Fruit fly (Drosophila melanogaster) whole organism, embryonic: Measurements from ENCODE around the gene CG34334.
A peak's percentile ranks its signal among the peaks of the same experiment; 100 is the strongest.

Source experiments
- Adf1 ChIP-seq: fragments of 200-800 bp; sonication (Bioruptor generic); IDR thresholded peaks from 2 replicates; pipeline ENCODE4 v1.3.6; 2022; ENCODE audit warnings: missing biosample characterization, missing genetic modification characterization
- BEAF-32 ChIP-seq: fragments of 200-800 bp; sonication (Bioruptor generic); optimal IDR thresholded peaks from 3 replicates; lab custom pipeline; 2017; ENCODE audit warnings: missing biosample characterization, missing genetic modification characterization, mild to moderate bottlenecking, moderate library complexity, missing genetic modification reagents
- CG12769 ChIP-seq: fragments of 200-800 bp; sonication (Bioruptor generic); optimal IDR thresholded peaks from 2 replicates; lab custom pipeline; 2019; ENCODE audit warnings: missing biosample characterization, mild to moderate bottlenecking, missing genetic modification characterization, moderate library complexity
- CG13123 ChIP-seq: fragments of 200-800 bp; sonication (Bioruptor generic); optimal IDR thresholded peaks from 2 replicates; lab custom pipeline; 2016; ENCODE audit warnings: missing biosample characterization, missing genetic modification characterization
- CG14860 ChIP-seq: fragments of 200-800 bp; sonication (Bioruptor generic); IDR thresholded peaks from 3 replicates; pipeline ENCODE4 v1.3.6; 2022; ENCODE audit warnings: missing biosample characterization, missing genetic modification characterization; ENCODE audit not compliant: partially characterized antibody
- CG15514 ChIP-seq: fragments of 200-800 bp; sonication (Bioruptor generic); optimal IDR thresholded peaks from 3 replicates; lab custom pipeline; 2017; ENCODE audit warnings: missing biosample characterization, missing genetic modification characterization, mild to moderate bottlenecking, moderate library complexity, missing genetic modification reagents
- CG15601 ChIP-seq: fragments of 200-800 bp; sonication (Bioruptor generic); optimal IDR thresholded peaks from 3 replicates; lab custom pipeline; 2019; ENCODE audit warnings: missing biosample characterization, mild to moderate bottlenecking, missing genetic modification characterization, moderate library complexity
- CG17829 ChIP-seq: fragments of 200-800 bp; optimal IDR thresholded peaks from 2 replicates; lab custom pipeline; 2019; ENCODE audit warnings: missing biosample characterization, mild to moderate bottlenecking, missing genetic modification characterization, moderate library complexity
- CG2129 ChIP-seq: fragments of 200-800 bp; sonication (Bioruptor generic); IDR thresholded peaks from 2 replicates; pipeline ENCODE4 v1.3.6; 2022; ENCODE audit warnings: missing biosample characterization, missing genetic modification characterization; ENCODE audit not compliant: partially characterized antibody
- CG2199 ChIP-seq: fragments of 200-800 bp; sonication (Bioruptor generic); IDR thresholded peaks from 3 replicates; pipeline ENCODE4 v1.3.6; 2022; ENCODE audit warnings: missing biosample characterization, missing genetic modification characterization
- CG30020 ChIP-seq: fragments of 200-800 bp; optimal IDR thresholded peaks from 2 replicates; lab custom pipeline; 2019; ENCODE audit warnings: missing biosample characterization, mild to moderate bottlenecking, missing genetic modification characterization, moderate library complexity
- CG30403 ChIP-seq: fragments of 200-800 bp; sonication (Bioruptor generic); optimal IDR thresholded peaks from 3 replicates; lab custom pipeline; 2016; ENCODE audit warnings: missing biosample characterization, missing genetic modification characterization
- CG31365 ChIP-seq: fragments of 200-800 bp; sonication (Bioruptor generic); optimal IDR thresholded peaks from 2 replicates; lab custom pipeline; 2018; ENCODE audit warnings: missing biosample characterization, mild to moderate bottlenecking, missing genetic modification characterization
- CG3163 ChIP-seq: fragments of 200-800 bp; sonication (Bioruptor generic); optimal IDR thresholded peaks from 3 replicates; lab custom pipeline; 2016; ENCODE audit warnings: missing biosample characterization, missing genetic modification characterization
- CG32532 ChIP-seq: fragments of 200-800 bp; sonication (Bioruptor generic); IDR thresholded peaks from 2 replicates; pipeline ENCODE4 v1.3.6; 2022; ENCODE audit warnings: missing biosample characterization, missing genetic modification characterization
- CG34224 ChIP-seq: fragments of 200-800 bp; sonication (Bioruptor generic); IDR thresholded peaks from 3 replicates; pipeline ENCODE4 v1.3.6; 2022; ENCODE audit warnings: missing biosample characterization, missing genetic modification characterization; ENCODE audit not compliant: partially characterized antibody
- CG3995 ChIP-seq: fragments of 200-800 bp; sonication (Bioruptor generic); optimal IDR thresholded peaks from 3 replicates; lab custom pipeline; 2016; ENCODE audit warnings: missing biosample characterization, missing genetic modification characterization
- CG4424 ChIP-seq: fragments of 200-800 bp; sonication (Bioruptor generic); optimal IDR thresholded peaks from 3 replicates; lab custom pipeline; 2016; ENCODE audit warnings: missing biosample characterization, missing genetic modification characterization
- CG6791 ChIP-seq: fragments of 200-800 bp; sonication (Bioruptor generic); IDR thresholded peaks from 3 replicates; pipeline ENCODE4 v1.3.6; 2022; ENCODE audit warnings: missing biosample characterization, missing genetic modification characterization; ENCODE audit not compliant: partially characterized antibody
- CG6854 ChIP-seq: fragments of 200-800 bp; sonication (Bioruptor generic); optimal IDR thresholded peaks from 3 replicates; lab custom pipeline; 2017; ENCODE audit warnings: missing biosample characterization, mild to moderate bottlenecking, missing genetic modification characterization
- CG8924 ChIP-seq: fragments of 200-800 bp; optimal IDR thresholded peaks from 3 replicates; lab custom pipeline; 2019; ENCODE audit warnings: missing biosample characterization, mild to moderate bottlenecking, missing genetic modification characterization, moderate library complexity
- CG9932 ChIP-seq: fragments of 200-800 bp; sonication (Bioruptor generic); IDR thresholded peaks from 2 replicates; pipeline ENCODE4 v1.3.6; 2022; ENCODE audit warnings: missing biosample characterization, missing genetic modification characterization
- D19A ChIP-seq: fragments of 200-800 bp; optimal IDR thresholded peaks from 3 replicates; lab custom pipeline; 2019; ENCODE audit warnings: missing biosample characterization, mild to moderate bottlenecking, missing genetic modification characterization, moderate library complexity
- Dll ChIP-seq: fragments of 200-800 bp; sonication (Bioruptor generic); IDR thresholded peaks from 4 replicates; pipeline ENCODE4 v1.3.6; 2022; ENCODE audit warnings: missing biosample characterization, missing genetic modification characterization; ENCODE audit not compliant: partially characterized antibody
- Doc3 ChIP-seq: fragments of 200-800 bp; sonication (Bioruptor generic); IDR thresholded peaks from 3 replicates; pipeline ENCODE4 v1.3.6; 2022; ENCODE audit warnings: missing biosample characterization, missing genetic modification characterization; ENCODE audit not compliant: partially characterized antibody
- E2f2 ChIP-seq: fragments of 200-800 bp; sonication (Bioruptor generic); IDR thresholded peaks from 2 replicates; pipeline ENCODE4 v1.3.6; 2022; ENCODE audit warnings: missing biosample characterization, missing genetic modification characterization
- HLH4C ChIP-seq: fragments of 200-800 bp; sonication (Bioruptor generic); IDR thresholded peaks from 3 replicates; pipeline ENCODE4 v1.3.6; 2022; ENCODE audit warnings: missing biosample characterization, missing genetic modification characterization; ENCODE audit not compliant: partially characterized antibody
- MESR4 ChIP-seq: fragments of 200-800 bp; sonication (Bioruptor generic); optimal IDR thresholded peaks from 2 replicates; lab custom pipeline; 2018; ENCODE audit warnings: missing biosample characterization, mild to moderate bottlenecking, missing genetic modification characterization, moderate library complexity
- Scr ChIP-seq: fragments of 200-800 bp; sonication (Bioruptor generic); IDR thresholded peaks from 2 replicates; pipeline ENCODE4 v1.3.6; 2022; ENCODE audit warnings: missing biosample characterization, missing genetic modification characterization; ENCODE audit not compliant: partially characterized antibody
- Sin3A ChIP-seq: fragments of >200 bp; optimal IDR thresholded peaks from 2 replicates; lab custom pipeline; 2018
- ato ChIP-seq: fragments of 200-800 bp; sonication (Bioruptor generic); IDR thresholded peaks from 2 replicates; pipeline ENCODE4 v1.3.6; 2022; ENCODE audit warnings: missing biosample characterization, missing genetic modification characterization; ENCODE audit not compliant: partially characterized antibody
- chinmo ChIP-seq: fragments of 200-800 bp; sonication (Bioruptor generic); IDR thresholded peaks from 4 replicates; pipeline ENCODE4 v1.3.6; 2022; ENCODE audit warnings: missing biosample characterization, missing genetic modification characterization; ENCODE audit not compliant: partially characterized antibody
- crc ChIP-seq: fragments of 200-800 bp; sonication (Bioruptor generic); optimal IDR thresholded peaks from 2 replicates; lab custom pipeline; 2016; ENCODE audit warnings: missing biosample characterization, missing genetic modification characterization
- gsb ChIP-seq: fragments of 200-800 bp; sonication (Bioruptor generic); IDR thresholded peaks from 2 replicates; pipeline ENCODE4 v1.3.6; 2022; ENCODE audit warnings: missing biosample characterization, missing genetic modification characterization
- hth ChIP-seq: fragments of >200 bp; optimal IDR thresholded peaks from 2 replicates; lab custom pipeline; 2017; ENCODE audit warnings: inconsistent platforms
- ken ChIP-seq: fragments of 200-800 bp; sonication (Bioruptor generic); IDR thresholded peaks from 3 replicates; pipeline ENCODE4 v1.3.6; 2022; ENCODE audit warnings: missing biosample characterization, missing genetic modification characterization
- klu ChIP-seq: fragments of 200-800 bp; sonication (Bioruptor generic); IDR thresholded peaks from 2 replicates; pipeline ENCODE4 v1.3.6; 2022; ENCODE audit warnings: missing biosample characterization, missing genetic modification characterization
- kni ChIP-seq: fragments of 200-800 bp; sonication (Bioruptor generic); optimal IDR thresholded peaks from 3 replicates; lab custom pipeline; 2017; ENCODE audit warnings: mild to moderate bottlenecking, missing biosample characterization, missing genetic modification reagents, missing genetic modification characterization
- lab ChIP-seq: fragments of 200-800 bp; sonication (Bioruptor generic); optimal IDR thresholded peaks from 3 replicates; lab custom pipeline; 2017; ENCODE audit warnings: missing biosample characterization, missing genetic modification characterization, mild to moderate bottlenecking, moderate library complexity, missing genetic modification reagents
- lilli ChIP-seq: fragments of 200-800 bp; sonication (Bioruptor generic); optimal IDR thresholded peaks from 3 replicates; lab custom pipeline; 2016; ENCODE audit warnings: missing biosample characterization, missing genetic modification characterization
- mld ChIP-seq: fragments of 200-800 bp; sonication (Bioruptor generic); IDR thresholded peaks from 3 replicates; pipeline ENCODE4 v1.3.6; 2022; ENCODE audit warnings: missing biosample characterization, missing genetic modification characterization; ENCODE audit not compliant: partially characterized antibody
- pros ChIP-seq: fragments of 200-800 bp; sonication (Bioruptor generic); optimal IDR thresholded peaks from 3 replicates; lab custom pipeline; 2019; ENCODE audit warnings: missing biosample characterization, mild to moderate bottlenecking, missing genetic modification characterization, moderate library complexity
- sna ChIP-seq: fragments of 200-800 bp; sonication (Bioruptor generic); IDR thresholded peaks from 2 replicates; pipeline ENCODE4 v1.3.6; 2022; ENCODE audit warnings: missing biosample characterization, missing genetic modification characterization; ENCODE audit not compliant: partially characterized antibody
- sqz ChIP-seq: fragments of 200-800 bp; sonication (Bioruptor generic); optimal IDR thresholded peaks from 3 replicates; lab custom pipeline; 2018; ENCODE audit warnings: missing biosample characterization, mild to moderate bottlenecking, missing genetic modification characterization
- tap ChIP-seq: fragments of 200-800 bp; optimal IDR thresholded peaks from 3 replicates; lab custom pipeline; 2019; ENCODE audit warnings: missing biosample characterization, mild to moderate bottlenecking, missing genetic modification characterization, moderate library complexity
- twi ChIP-seq: fragments of 200-800 bp; optimal IDR thresholded peaks from 2 replicates; lab custom pipeline; 2019; ENCODE audit warnings: missing biosample characterization, mild to moderate bottlenecking, missing genetic modification characterization, moderate library complexity

CG34334 gene

DNA sequence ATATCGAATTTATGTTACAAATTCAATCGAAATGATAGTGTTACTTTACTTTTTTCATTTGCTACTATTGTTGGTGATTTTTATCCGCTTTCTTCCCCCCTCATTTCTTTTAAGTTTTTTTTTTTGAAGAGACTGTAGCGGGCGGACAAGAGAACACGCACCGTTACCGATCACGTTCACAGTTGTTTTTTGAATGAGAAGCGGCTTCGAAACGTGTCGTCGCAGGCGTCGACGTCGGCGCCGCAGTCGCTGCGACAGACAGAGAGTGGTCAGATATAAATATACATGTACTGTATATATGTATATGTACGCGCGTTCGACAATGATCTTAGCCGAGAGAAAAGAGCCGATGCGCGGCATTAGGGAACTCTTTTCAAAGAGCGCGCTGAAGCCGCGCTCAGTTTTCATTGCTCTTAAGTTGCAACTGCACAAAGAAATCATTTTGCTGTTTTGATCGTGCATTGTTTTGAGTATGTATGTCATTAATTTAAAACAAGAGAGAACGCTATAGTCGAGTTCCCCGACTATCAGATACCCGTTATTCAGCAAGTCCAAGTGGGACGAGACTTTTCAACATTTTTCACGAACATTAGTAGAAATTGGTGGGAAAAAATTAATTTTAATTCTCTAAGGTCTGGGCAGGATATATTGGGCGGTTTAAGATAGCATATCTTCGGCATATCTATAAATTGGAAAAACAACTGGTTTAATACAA is 17.5 kb upstream of the CG34334 start, which contains the start of gene fog (continued):
- TF ChIP-seq twi (tag; lab: Kevin White, UChicago) (no peak), CG32532 (GFP tag; lab: Robert Waterston, UW) (no peak), Scr (GFP tag; lab: Robert Waterston, UW) (peak; percentile 34), chinmo (GFP tag; lab: Robert Waterston, UW) (0 out of 4 replicates have a peak, but pooled peaks have one; percentile 34), lab (GFP tag; lab: Kevin White, UChicago) (no peak), MESR4 (GFP tag; lab: Kevin White, UChicago) (no peak), Doc3 (GFP tag; lab: Robert Waterston, UW) (no peak), CG3995 (GFP tag; lab: Kevin White, UChicago) (peak; percentile 76), CG2129 (GFP tag; lab: Robert Waterston, UW) (no peak), CG30020 (tag; lab: Kevin White, UChicago) (no peak), pros (peak; percentile 14), CG9932 (GFP tag; lab: Robert Waterston, UW) (no peak), CG17829 (peak; percentile 57), CG13123 (GFP tag; lab: Kevin White, UChicago) (no peak), sqz (GFP tag; lab: Kevin White, UChicago) (peak; percentile 73), CG4424 (GFP tag; lab: Kevin White, UChicago) (no peak), mld (GFP tag; lab: Robert Waterston, UW) (0 out of 3 replicates have a peak, but pooled peaks have one; percentile 13), ato (GFP tag; lab: Robert Waterston, UW) (peak; percentile 30; the same call in 1 of the 2 replicates), Sin3A (no peak), CG15601 (no peak), BEAF-32 (GFP tag; lab: Kevin White, UChicago) (no peak), Adf1 (GFP tag; lab: Robert Waterston, UW) (peak; percentile 69), HLH4C (GFP tag; lab: Robert Waterston, UW) (peak; percentile 69), CG8924 (tag; lab: Kevin White, UChicago) (no peak), D19A (peak; percentile 14), CG12769 (tag; lab: Kevin White, UChicago) (no peak), CG6854 (GFP tag; lab: Kevin White, UChicago) (no peak), E2f2 (no peak), CG14860 (GFP tag; lab: Robert Waterston, UW) (peak; percentile 60; the same call in 2 of the 3 replicates), Dll (GFP tag; lab: Robert Waterston, UW) (peak; percentile 37; the same call in 1 of the 4 replicates), CG34224 (GFP tag; lab: Robert Waterston, UW) (peak; percentile 22; the same call in 1 of the 3 replicates), hth (lab: Kevin White, UChicago) (no peak), CG2199 (GFP tag; lab: Robert Waterston, UW) (peak; percentile 64; the same call in 2 of the 3 replicates), kni (GFP tag; lab: Kevin White, UChicago) (peak; percentile 64), CG15514 (GFP tag; lab: Kevin White, UChicago) (no peak), CG31365 (tag; lab: Kevin White, UChicago) (no peak), tap (tag; lab: Kevin White, UChicago) (no peak), CG6791 (peak; percentile 72), CG30403 (GFP tag; lab: Kevin White, UChicago) (no peak), klu (GFP tag; lab: Robert Waterston, UW) (no peak), crc (no peak), sna (GFP tag; lab: Robert Waterston, UW) (0 out of 2 replicates have a peak, but pooled peaks have one; percentile 37), ken (GFP tag; lab: Robert Waterston, UW) (no peak), gsb (GFP tag; lab: Robert Waterston, UW) (no peak), lilli (GFP tag; lab: Kevin White, UChicago) (no peak), CG3163 (GFP tag; lab: Kevin White, UChicago) (peak; percentile 88)
